Worm (Caenorhabditis elegans) whole organism, L2 larva: ENCODE results near the gene clec-160.

Experiments
- ama-1 ChIP-seq: fragments of 150-350 bp; optimal IDR thresholded peaks from 2 replicates; lab custom pipeline; 2018; ENCODE audit warnings: inconsistent platforms
- blmp-1 ChIP-seq: sonication (generic microtip); optimal IDR thresholded peaks from 2 replicates; lab custom pipeline; 2017; ENCODE audit warnings: missing genetic modification characterization, mild to moderate bottlenecking, missing compliant biosample characterization, antibody characterized with exemption, moderate library complexity; ENCODE audit not compliant: insufficient read depth
- ceh-82 ChIP-seq: fragments of 150-350 bp; optimal IDR thresholded peaks from 2 replicates; lab custom pipeline; 2014; ENCODE audit warnings: missing biosample characterization, missing genetic modification characterization
- gmeb-1 ChIP-seq: fragments of 150-350 bp; optimal IDR thresholded peaks from 2 replicates; lab custom pipeline; 2014; ENCODE audit warnings: missing biosample characterization, missing genetic modification characterization
- lin-13 ChIP-seq: fragments of 150-350 bp; optimal IDR thresholded peaks from 2 replicates; lab custom pipeline; 2014; ENCODE audit warnings: missing biosample characterization, missing genetic modification reagents, missing genetic modification characterization
- mbf-1 ChIP-seq: sonication (generic microtip); optimal IDR thresholded peaks from 2 replicates; lab custom pipeline; 2017; ENCODE audit warnings: missing biosample characterization, missing genetic modification characterization
- nhr-11 ChIP-seq: fragments of 150-350 bp; optimal IDR thresholded peaks from 2 replicates; lab custom pipeline; 2014; ENCODE audit warnings: missing biosample characterization, missing genetic modification characterization
- nhr-21 ChIP-seq: fragments of 150-350 bp; optimal IDR thresholded peaks from 2 replicates; lab custom pipeline; 2014; ENCODE audit warnings: missing biosample characterization, missing genetic modification characterization
- nhr-237 ChIP-seq: fragments of 150-350 bp; optimal IDR thresholded peaks from 2 replicates; lab custom pipeline; 2014; ENCODE audit warnings: missing biosample characterization, missing genetic modification characterization
- snpc-4 ChIP-seq: fragments of 150-350 bp; optimal IDR thresholded peaks from 2 replicates; lab custom pipeline; 2014; ENCODE audit warnings: missing biosample characterization, missing genetic modification characterization
- zag-1 ChIP-seq: fragments of 150-350 bp; optimal IDR thresholded peaks from 2 replicates; lab custom pipeline; 2014; ENCODE audit warnings: missing biosample characterization, missing genetic modification characterization

- TF ChIP-seq nhr-21, result no peak
- TF ChIP-seq gmeb-1, result no peak
- no peak for TF ChIP-seq blmp-1 (tag; lab: Kevin White, UChicago)
- TF ChIP-seq nhr-11 (tag; lab: Kevin White, UChicago), result no peak
- TF ChIP-seq nhr-237 (tag; lab: Kevin White, UChicago), result no peak
- no peak for TF ChIP-seq snpc-4
- TF ChIP-seq lin-13 (GFP tag; lab: Kevin White, UChicago), result no peak
- no peak for TF ChIP-seq ceh-82 (tag; lab: Kevin White, UChicago)
- TF ChIP-seq mbf-1 (tag; lab: Kevin White, UChicago), result no peak
- no peak for TF ChIP-seq ama-1 (lab: Kevin White, UChicago)
- TF ChIP-seq zag-1, result no peak
Measured at ce11 chrIII:8258045-8258444, 17.7 kb downstream of the clec-160 start, which contains the start of gene ncr-2.
